Worm (Caenorhabditis elegans) whole organism, L2 larva: ENCODE data around the gene erl-1.

ENCODE experiments used
- ZK546.5 ChIP-seq: sonication (generic microtip); optimal IDR thresholded peaks from 2 replicates; lab custom pipeline; 2017; ENCODE audit warnings: missing biosample characterization, missing genetic modification characterization
- ama-1 ChIP-seq: fragments of 150-350 bp; optimal IDR thresholded peaks from 2 replicates; lab custom pipeline; 2018; ENCODE audit warnings: inconsistent platforms
- egl-27 ChIP-seq: sonication (generic microtip); optimal IDR thresholded peaks from 3 replicates; lab custom pipeline; 2017; ENCODE audit warnings: missing biosample characterization, missing genetic modification reagents, missing genetic modification characterization
- elt-3 ChIP-seq: sonication (generic microtip); optimal IDR thresholded peaks from 2 replicates; lab custom pipeline; 2017; ENCODE audit warnings: missing biosample characterization, missing genetic modification characterization
- lin-13 ChIP-seq: fragments of 150-350 bp; optimal IDR thresholded peaks from 2 replicates; lab custom pipeline; 2014; ENCODE audit warnings: missing biosample characterization, missing genetic modification reagents, missing genetic modification characterization
- lsy-2 ChIP-seq, 2 experiments: fragments of 150-350 bp in 1 of 2; sonication (generic microtip) in 1 of 2; optimal IDR thresholded peaks; 2 replicates each; lab custom pipeline; 2014 to 2017; ENCODE audit warnings: missing biosample characterization in 2 of 2, missing genetic modification characterization in 2 of 2
- nhr-237 ChIP-seq: fragments of 150-350 bp; optimal IDR thresholded peaks from 2 replicates; lab custom pipeline; 2014; ENCODE audit warnings: missing biosample characterization, missing genetic modification characterization
- nhr-25 ChIP-seq: fragments of 150-350 bp; sonication (generic microtip); optimal IDR thresholded peaks from 3 replicates; lab custom pipeline; 2014; ENCODE audit warnings: missing biosample characterization, missing genetic modification characterization
- nhr-6 ChIP-seq: fragments of 150-350 bp; optimal IDR thresholded peaks from 2 replicates; lab custom pipeline; 2014; ENCODE audit warnings: missing biosample characterization, missing genetic modification characterization
- unc-39 ChIP-seq: fragments of 150-350 bp; optimal IDR thresholded peaks from 2 replicates; lab custom pipeline; 2014; ENCODE audit warnings: missing biosample characterization, missing genetic modification characterization

DNA sequence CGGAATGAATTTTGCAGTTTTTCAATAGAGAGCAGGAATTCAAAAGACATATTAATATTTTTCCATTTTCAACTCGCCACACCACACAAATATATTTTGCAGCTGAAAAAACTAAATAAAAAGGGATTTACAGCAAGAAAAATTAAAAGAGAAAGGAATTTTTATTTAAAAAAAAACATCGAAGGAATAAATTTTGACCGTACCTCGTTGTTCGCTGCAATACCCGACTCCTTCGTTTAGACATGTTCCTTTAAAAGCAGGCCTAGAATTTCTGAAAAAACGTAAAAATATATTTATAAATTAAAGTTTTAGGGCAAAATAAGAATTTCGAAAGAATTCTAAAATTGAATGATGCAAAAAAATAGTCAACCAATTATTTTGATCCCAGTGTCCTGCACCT lies 48.1 kb downstream of the erl-1 start, which contains the start of gene F19B6.1:
- TF ChIP-seq lin-13 (GFP tag; lab: Kevin White, UChicago): no peak
- TF ChIP-seq lsy-2 (tag; optimal IDR thresholded peaks at IDR 0.05; lab: Kevin White, UChicago): no peak
- no peak for TF ChIP-seq nhr-237
- no peak for TF ChIP-seq elt-3 (tag; lab: Kevin White, UChicago)
- TF ChIP-seq unc-39: no peak
- TF ChIP-seq nhr-6 (tag; lab: Kevin White, UChicago): no peak
- no peak for TF ChIP-seq egl-27
- TF ChIP-seq nhr-25 (tag; lab: Kevin White, UChicago): no peak
- TF ChIP-seq ama-1 (lab: Kevin White, UChicago): no peak
- TF ChIP-seq ZK546.5 (tag; lab: Kevin White, UChicago): no peak
